Fruit fly (Drosophila melanogaster) whole organism, adult: ENCODE results near the gene Sil1.

ENCODE experiments used
- CG33017 ChIP-seq: fragments of 200-800 bp; sonication (Bioruptor generic); optimal IDR thresholded peaks from 2 replicates; lab custom pipeline; 2018; ENCODE audit warnings: missing biosample characterization, mild to moderate bottlenecking, missing genetic modification characterization, moderate library complexity
- CG5204 ChIP-seq: fragments of 200-800 bp; sonication (Bioruptor generic); optimal IDR thresholded peaks from 2 replicates; lab custom pipeline; 2016; ENCODE audit warnings: missing biosample characterization, missing genetic modification characterization
- CG7045 ChIP-seq: fragments of 200-800 bp; sonication (Bioruptor generic); optimal IDR thresholded peaks from 2 replicates; lab custom pipeline; 2017; ENCODE audit warnings: missing biosample characterization, mild to moderate bottlenecking, missing genetic modification characterization
- CG7101 ChIP-seq: fragments of 200-800 bp; sonication (Bioruptor generic); optimal IDR thresholded peaks from 2 replicates; lab custom pipeline; 2018; ENCODE audit warnings: missing biosample characterization, mild to moderate bottlenecking, missing genetic modification characterization, moderate library complexity
- Clk ChIP-seq: fragments of 200-800 bp; sonication (Bioruptor generic); optimal IDR thresholded peaks from 2 replicates; lab custom pipeline; 2017; ENCODE audit warnings: missing biosample characterization, missing genetic modification characterization
- Crg-1 ChIP-seq: fragments of 200-800 bp; sonication (Bioruptor generic); optimal IDR thresholded peaks from 2 replicates; lab custom pipeline; 2016; ENCODE audit warnings: missing biosample characterization, missing genetic modification characterization
- Mnt ChIP-seq: fragments of 200-800 bp; sonication (Bioruptor generic); optimal IDR thresholded peaks from 2 replicates; lab custom pipeline; 2016; ENCODE audit warnings: missing biosample characterization, mild to moderate bottlenecking, missing genetic modification characterization
- bab1 ChIP-seq: fragments of 200-800 bp; sonication (Bioruptor generic); optimal IDR thresholded peaks from 3 replicates; lab custom pipeline; 2019; ENCODE audit warnings: missing biosample characterization, mild to moderate bottlenecking, missing genetic modification characterization, moderate library complexity
- cic ChIP-seq: fragments of 200-800 bp; sonication (Bioruptor generic); optimal IDR thresholded peaks from 2 replicates; lab custom pipeline; 2017; ENCODE audit warnings: missing biosample characterization, mild to moderate bottlenecking, missing genetic modification characterization, moderate library complexity
- tj ChIP-seq: fragments of 200-800 bp; sonication (Bioruptor generic); optimal IDR thresholded peaks from 3 replicates; lab custom pipeline; 2017; ENCODE audit warnings: missing biosample characterization, mild to moderate bottlenecking, missing genetic modification characterization, moderate library complexity
- toe ChIP-seq: fragments of 200-800 bp; sonication (Bioruptor generic); optimal IDR thresholded peaks from 2 replicates; lab custom pipeline; 2016; ENCODE audit warnings: missing biosample characterization, missing genetic modification characterization

DNA sequence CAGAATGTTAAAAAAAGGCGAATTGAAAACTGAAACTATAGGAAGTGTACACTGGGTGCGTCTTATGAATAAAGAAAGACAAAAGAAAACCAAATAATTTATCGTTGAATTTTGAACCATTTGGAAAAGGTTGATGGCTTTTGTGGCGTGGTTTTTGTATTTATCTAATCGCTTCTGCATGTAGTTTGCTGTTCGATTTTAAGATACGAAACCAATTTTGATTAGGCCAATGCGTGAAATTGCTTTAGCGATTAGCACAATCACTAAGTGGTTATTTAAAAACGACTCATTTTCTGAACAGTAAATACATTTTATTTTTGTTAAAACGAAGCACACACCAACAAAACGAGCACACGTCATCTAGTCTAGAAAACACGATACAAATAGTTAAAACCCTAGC, 25.3 kb upstream of the Sil1 start:
- TF ChIP-seq tj (no peak), CG5204 (GFP tag; lab: Kevin White, UChicago) (no peak), Clk (GFP tag; lab: Kevin White, UChicago) (no peak), bab1 (GFP tag; lab: Kevin White, UChicago) (no peak), CG7045 (no peak), Mnt (no peak), CG33017 (tag; lab: Kevin White, UChicago) (no peak), Crg-1 (GFP tag; lab: Kevin White, UChicago) (no peak), cic (peak; percentile 16), CG7101 (tag; lab: Kevin White, UChicago) (no peak), toe (no peak)
